Worm (Caenorhabditis elegans) whole organism, L1 larva: Measurements from ENCODE around the gene col-10.

Source experiments
- fkh-10 ChIP-seq: sonication (generic microtip); optimal IDR thresholded peaks from 2 replicates; lab custom pipeline; 2017; ENCODE audit warnings: missing biosample characterization, missing genetic modification reagents, missing genetic modification characterization
- snpc-4 ChIP-seq: fragments of 150-350 bp; optimal IDR thresholded peaks from 2 replicates; lab custom pipeline; 2014; ENCODE audit warnings: missing biosample characterization, missing genetic modification characterization
- tbx-2 ChIP-seq: sonication (generic microtip); optimal IDR thresholded peaks from 2 replicates; lab custom pipeline; 2016; ENCODE audit warnings: missing genetic modification characterization, missing compliant biosample characterization

DNA sequence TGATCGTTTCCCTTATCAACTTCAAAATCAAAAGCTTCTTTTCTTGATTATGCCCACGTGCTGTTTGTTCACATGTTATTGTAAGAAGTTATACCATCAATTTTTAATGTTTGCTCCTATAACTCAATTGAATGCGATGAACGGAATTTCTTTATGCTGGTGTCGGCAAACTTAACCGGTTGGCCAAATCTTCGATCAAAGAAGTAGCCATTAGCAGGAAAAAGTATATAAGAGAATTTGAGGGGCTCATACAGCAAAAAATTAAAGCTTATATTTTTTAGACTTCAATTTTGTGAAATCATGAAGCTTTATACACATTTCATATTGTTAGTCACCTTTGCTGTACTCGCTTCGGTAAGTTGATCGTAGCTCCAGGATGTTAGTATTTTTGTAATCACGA is 8.7 kb upstream of the col-10 start, which contains the start of gene pqn-16:
- TF ChIP-seq tbx-2 (tag; lab: Kevin White, UChicago) = no peak
- no peak for TF ChIP-seq snpc-4 (tag; lab: Kevin White, UChicago)
- no peak for TF ChIP-seq fkh-10 (GFP tag; lab: Kevin White, UChicago)
